Fruit fly (Drosophila melanogaster): ENCODE data around the gene Fum2.
A peak's percentile ranks its signal among the peaks of the same experiment; 100 is the strongest.

dm6 chrX:6719259-6719658, 37.7 kb downstream of the Fum2 start:
- TF ChIP-seq cas (GFP tag; IDR thresholded peaks at IDR 0.05) = no peak
- TF ChIP-seq Nf-YC (tag; optimal IDR thresholded peaks at IDR 0.05) = no peak
- TF ChIP-seq D (optimal IDR thresholded peaks at IDR 0.05) = no peak
- no peak for TF ChIP-seq D (GFP tag; optimal IDR thresholded peaks at IDR 0.05)
- TF ChIP-seq dmrt11E (tag; optimal IDR thresholded peaks at IDR 0.05) = no peak
- no peak for TF ChIP-seq Taf1 (GFP tag; IDR thresholded peaks at IDR 0.05)
- no peak for TF ChIP-seq CG8290 (GFP tag; optimal IDR thresholded peaks at IDR 0.05)
- peak in 1 of 2 experiments; percentile 15 for TF ChIP-seq CG8290 (tag; optimal IDR thresholded peaks at IDR 0.05)
- TF ChIP-seq h (optimal IDR thresholded peaks at IDR 0.05) = no peak
- no peak for TF ChIP-seq CG14710 (tag; optimal IDR thresholded peaks at IDR 0.05)
- TF ChIP-seq Ravus (GFP tag; IDR thresholded peaks at IDR 0.05) = no peak; the same call in 1 of the 2 replicates
- 0 out of 2 replicates have a peak, but pooled peaks have one; percentile 27 for TF ChIP-seq Ptx1 (GFP tag; IDR thresholded peaks at IDR 0.05)
